Fruit fly (Drosophila melanogaster) whole organism, wandering third instar larva: ENCODE measurements around the gene CG5412.
A peak's percentile ranks its signal among the peaks of the same experiment; 100 is the strongest.

Source experiments
- Abd-B ChIP-seq: fragments of >200 bp; optimal IDR thresholded peaks from 2 replicates; lab custom pipeline; 2017; ENCODE audit warnings: missing biosample characterization, missing genetic modification characterization
- CG32264 ChIP-seq: fragments of 200-800 bp; sonication (Bioruptor generic); optimal IDR thresholded peaks from 2 replicates; lab custom pipeline; 2016; ENCODE audit warnings: missing biosample characterization, missing genetic modification characterization
- CG9705 ChIP-seq: fragments of 200-800 bp; sonication (Bioruptor generic); optimal IDR thresholded peaks from 2 replicates; lab custom pipeline; 2018; ENCODE audit warnings: missing biosample characterization, mild to moderate bottlenecking, missing genetic modification characterization
- CrebA ChIP-seq: fragments of 200-800 bp; sonication (Bioruptor generic); optimal IDR thresholded peaks from 2 replicates; lab custom pipeline; 2016; ENCODE audit warnings: missing biosample characterization, mild to moderate bottlenecking, missing genetic modification characterization, borderline replicate concordance
- Dfd ChIP-seq: fragments of >200 bp; optimal IDR thresholded peaks from 2 replicates; lab custom pipeline; 2017; ENCODE audit warnings: missing biosample characterization, missing genetic modification characterization
- Dif ChIP-seq: fragments of 200-275, 200-300 bp; sonication (Bioruptor generic); optimal IDR thresholded peaks from 2 replicates; lab custom pipeline; 2018; ENCODE audit warnings: missing biosample characterization, missing genetic modification characterization; ENCODE audit not compliant: partially characterized antibody
- GATAd ChIP-seq: sonication (Bioruptor generic); optimal IDR thresholded peaks from 2 replicates; lab custom pipeline; 2016; ENCODE audit warnings: missing biosample characterization, missing genetic modification characterization
- HLH106 ChIP-seq: fragments of 200-800 bp; optimal IDR thresholded peaks from 3 replicates; lab custom pipeline; 2019; ENCODE audit warnings: missing biosample characterization, mild to moderate bottlenecking, missing genetic modification characterization, moderate library complexity
- Hnf4 ChIP-seq: fragments of 200-800 bp; sonication (Bioruptor generic); optimal IDR thresholded peaks from 2 replicates; lab custom pipeline; 2016; ENCODE audit warnings: missing biosample characterization, mild to moderate bottlenecking, missing genetic modification characterization
- Hr78 ChIP-seq: fragments of >200 bp; optimal IDR thresholded peaks from 2 replicates; lab custom pipeline; 2017; ENCODE audit warnings: missing biosample characterization, missing genetic modification characterization
- Hr83 ChIP-seq: fragments of 200-300 bp; sonication (Bioruptor generic); optimal IDR thresholded peaks from 2 replicates; lab custom pipeline; 2016; ENCODE audit warnings: missing biosample characterization, mild to moderate bottlenecking, missing genetic modification characterization, moderate library complexity; ENCODE audit not compliant: poor library complexity, severe bottlenecking
- Jra ChIP-seq: sonication (Bioruptor generic); optimal IDR thresholded peaks from 2 replicates; lab custom pipeline; 2016; ENCODE audit warnings: missing biosample characterization, missing genetic modification characterization
- Mio ChIP-seq: sonication (Bioruptor generic); optimal IDR thresholded peaks from 2 replicates; lab custom pipeline; 2016; ENCODE audit warnings: missing biosample characterization, missing genetic modification characterization
- Myc ChIP-seq: fragments of >200 bp; optimal IDR thresholded peaks from 2 replicates; lab custom pipeline; 2017
- N ChIP-seq: fragments of >200 bp; optimal IDR thresholded peaks from 2 replicates; lab custom pipeline; 2018; ENCODE audit warnings: missing biosample characterization, missing external identifiers, missing genetic modification characterization
- OdsH ChIP-seq: fragments of 200-800 bp; sonication (Bioruptor generic); optimal IDR thresholded peaks from 2 replicates; lab custom pipeline; 2016; ENCODE audit warnings: missing biosample characterization, mild to moderate bottlenecking, missing genetic modification characterization
- Rel ChIP-seq, 2 experiments: fragments of 200-800 bp; sonication (Bioruptor generic) in 1 of 2; optimal IDR thresholded peaks; 2 replicates in 1 of 2; 3 replicates in 1 of 2; lab custom pipeline; 2016 to 2019; ENCODE audit warnings: mild to moderate bottlenecking in 2 of 2, missing biosample characterization in 2 of 2, missing genetic modification characterization in 2 of 2, moderate library complexity in 1 of 2
- Sp1 ChIP-seq: fragments of 200-800 bp; sonication (Bioruptor generic); optimal IDR thresholded peaks from 3 replicates; lab custom pipeline; 2019; ENCODE audit warnings: missing biosample characterization, mild to moderate bottlenecking, missing genetic modification characterization, moderate library complexity
- Vsx2 ChIP-seq: fragments of 200-300, 225-300 bp; sonication (Bioruptor generic); optimal IDR thresholded peaks from 2 replicates; lab custom pipeline; 2018; ENCODE audit warnings: missing biosample characterization, missing genetic modification characterization; ENCODE audit not compliant: partially characterized antibody
- br ChIP-seq: fragments of 200-800 bp; sonication (Bioruptor generic); optimal IDR thresholded peaks from 2 replicates; lab custom pipeline; 2016; ENCODE audit warnings: missing biosample characterization, missing genetic modification characterization
- brk ChIP-seq: fragments of 200-800 bp; sonication (Bioruptor generic); optimal IDR thresholded peaks from 2 replicates; lab custom pipeline; 2016; ENCODE audit warnings: missing biosample characterization, mild to moderate bottlenecking, missing genetic modification characterization
- dl ChIP-seq, 2 experiments: fragments of 175-275, 200-275 bp in 1 of 2; fragments of 200-275 bp in 1 of 2; sonication (Bioruptor generic); optimal IDR thresholded peaks; lab custom pipeline; 2018; ENCODE audit warnings: mild to moderate bottlenecking in 2 of 2, missing biosample characterization in 2 of 2, missing genetic modification characterization in 2 of 2, moderate library complexity in 2 of 2; ENCODE audit not compliant: partially characterized antibody in 2 of 2, insufficient read depth in 1 of 2
- dmrt93B ChIP-seq: fragments of 200-800 bp; sonication (Bioruptor generic); optimal IDR thresholded peaks from 2 replicates; lab custom pipeline; 2018; ENCODE audit warnings: missing biosample characterization, mild to moderate bottlenecking, missing genetic modification characterization
- dsf ChIP-seq: sonication (Bioruptor generic); optimal IDR thresholded peaks from 2 replicates; lab custom pipeline; 2016; ENCODE audit warnings: missing biosample characterization, missing genetic modification characterization, borderline replicate concordance
- ey ChIP-seq: fragments of 200-800 bp; sonication (Bioruptor generic); optimal IDR thresholded peaks from 2 replicates; lab custom pipeline; 2016; ENCODE audit warnings: missing biosample characterization, missing genetic modification characterization
- foxo ChIP-seq, 2 experiments: fragments of 200-800 bp; sonication (Bioruptor generic); optimal IDR thresholded peaks; 2 replicates in 1 of 2; 3 replicates in 1 of 2; lab custom pipeline; 2016 to 2017; ENCODE audit warnings: missing biosample characterization in 2 of 2, missing genetic modification characterization in 2 of 2
- fru ChIP-seq: fragments of 200-800 bp; sonication (Bioruptor generic); optimal IDR thresholded peaks from 3 replicates; lab custom pipeline; 2016; ENCODE audit warnings: missing biosample characterization, mild to moderate bottlenecking, missing genetic modification characterization
- h ChIP-seq: fragments of 200-800 bp; sonication (Bioruptor generic); optimal IDR thresholded peaks from 3 replicates; lab custom pipeline; 2016; ENCODE audit warnings: missing biosample characterization, mild to moderate bottlenecking, missing genetic modification characterization
- jim ChIP-seq: fragments of 175-275, 200-325 bp; sonication (Bioruptor generic); optimal IDR thresholded peaks from 2 replicates; lab custom pipeline; 2016; ENCODE audit warnings: missing biosample characterization, mild to moderate bottlenecking, missing genetic modification characterization
- lola ChIP-seq: fragments of >200 bp; optimal IDR thresholded peaks from 2 replicates; lab custom pipeline; 2017; ENCODE audit warnings: missing biosample characterization, missing genetic modification characterization
- pan ChIP-seq: fragments of >200 bp; optimal IDR thresholded peaks from 2 replicates; lab custom pipeline; 2017
- psq ChIP-seq: fragments of 200-800 bp; sonication (Bioruptor generic); optimal IDR thresholded peaks from 3 replicates; lab custom pipeline; 2017; ENCODE audit warnings: missing biosample characterization, mild to moderate bottlenecking, missing genetic modification characterization, moderate library complexity
- rgr ChIP-seq: fragments of 200-800 bp; sonication (Bioruptor generic); optimal IDR thresholded peaks from 3 replicates; lab custom pipeline; 2016; ENCODE audit warnings: missing biosample characterization, mild to moderate bottlenecking, missing genetic modification characterization
- sage ChIP-seq: fragments of 200-800 bp; sonication (Bioruptor generic); optimal IDR thresholded peaks from 2 replicates; lab custom pipeline; 2016; ENCODE audit warnings: missing biosample characterization, mild to moderate bottlenecking, missing genetic modification characterization
- sv ChIP-seq: fragments of 200-800 bp; sonication (Bioruptor generic); optimal IDR thresholded peaks from 3 replicates; lab custom pipeline; 2016; ENCODE audit warnings: missing biosample characterization, missing genetic modification characterization
- tai ChIP-seq: sonication (Bioruptor generic); optimal IDR thresholded peaks from 2 replicates; lab custom pipeline; 2016; ENCODE audit warnings: missing biosample characterization, missing genetic modification characterization
- usp ChIP-seq: fragments of >200 bp; optimal IDR thresholded peaks from 2 replicates; lab custom pipeline; 2017; ENCODE audit warnings: missing biosample characterization, missing genetic modification characterization
- woc ChIP-seq: sonication (Bioruptor generic); optimal IDR thresholded peaks from 2 replicates; lab custom pipeline; 2016; ENCODE audit warnings: missing biosample characterization, mild to moderate bottlenecking, missing genetic modification characterization

The CG5412 gene

DNA sequence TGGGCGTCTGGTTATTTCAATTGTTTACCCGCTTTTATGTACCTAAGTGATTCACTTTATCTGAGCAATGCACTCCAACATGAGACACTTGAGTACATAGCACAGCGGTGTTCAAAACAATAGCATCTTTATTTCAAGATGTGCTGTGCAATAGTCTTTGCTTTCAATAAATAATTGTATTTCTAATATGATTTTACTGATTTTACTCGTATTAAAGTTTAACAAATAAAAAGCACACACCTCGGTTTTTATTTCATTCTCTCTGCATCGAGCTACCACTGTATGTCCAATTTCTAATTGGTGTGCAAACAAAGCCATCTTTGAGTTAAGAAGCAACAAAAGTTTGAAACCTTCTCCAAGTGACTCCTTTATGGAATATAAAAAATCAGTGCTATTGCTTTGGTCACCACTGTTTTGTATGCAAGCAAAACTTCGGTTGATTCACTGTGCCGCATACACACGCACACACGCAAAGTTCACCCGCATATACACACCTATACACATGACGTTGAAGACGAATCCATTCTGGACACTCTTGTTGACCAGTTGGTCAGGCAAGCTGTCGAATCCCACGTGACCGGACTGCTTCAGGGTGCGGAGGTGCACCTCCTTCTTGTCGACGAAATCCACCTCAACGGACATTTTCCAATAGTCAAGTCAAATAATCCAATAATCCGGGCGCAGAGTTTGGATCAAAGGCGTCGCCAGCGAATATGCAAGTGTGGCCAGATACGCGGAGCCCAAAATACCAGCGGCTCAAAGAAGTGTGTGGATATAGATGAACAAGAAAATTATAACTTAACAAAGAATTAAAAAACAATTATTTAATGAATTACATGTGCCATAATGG, 11.0 kb downstream of the CG5412 start, which contains the start of gene Septin2 (continued):
- TF ChIP-seq sv (GFP tag; lab: Kevin White, UChicago) (no peak), pan (lab: Kevin White, UChicago) (no peak), Hr78 (GFP tag; lab: Kevin White, UChicago) (no peak)

dm6 chr3R:20588480-20588785, 11.6 kb downstream of the CG5412 start, which contains the start of gene Srp72:
Gene Srp72, plus strand, starts transcription at chr3R:20588711.
- no peak for TF ChIP-seq CrebA (GFP tag; lab: Kevin White, UChicago)
- TF ChIP-seq dsf (GFP tag; lab: Kevin White, UChicago): peak; percentile 45
- TF ChIP-seq psq (GFP tag; lab: Kevin White, UChicago): peak; percentile 6
- no peak for TF ChIP-seq Hr78 (GFP tag; lab: Kevin White, UChicago)
- peak; percentile 45 for TF ChIP-seq Sp1 (GFP tag; lab: Kevin White, UChicago)
- peak; percentile 59 for TF ChIP-seq sage (GFP tag; lab: Kevin White, UChicago)
- no peak for TF ChIP-seq dl (GFP tag; optimal IDR thresholded peaks at IDR 0.05; lab: Kevin White, UChicago; ENCODE audit: insufficient read depth in 1 of 2, partially characterized antibody in 2 of 2)
- TF ChIP-seq Jra: no peak
- TF ChIP-seq h (GFP tag; lab: Kevin White, UChicago): peak; percentile 50
- peak; percentile 50 for TF ChIP-seq HLH106 (tag; lab: Kevin White, UChicago)
- TF ChIP-seq woc (GFP tag; lab: Kevin White, UChicago): no peak
- TF ChIP-seq Dif: no peak
- peak; percentile 17 for TF ChIP-seq OdsH (GFP tag; lab: Kevin White, UChicago)
- no peak for TF ChIP-seq brk
- TF ChIP-seq Hr83 (GFP tag; lab: Kevin White, UChicago): peak; percentile 35
- TF ChIP-seq Abd-B (GFP tag; lab: Kevin White, UChicago): no peak
- TF ChIP-seq Rel (GFP tag; optimal IDR thresholded peaks at IDR 0.05; lab: Kevin White, UChicago): no peak
- TF ChIP-seq Rel (tag; optimal IDR thresholded peaks at IDR 0.05; lab: Kevin White, UChicago): no peak
- peak; percentile 44 for TF ChIP-seq rgr (GFP tag; lab: Kevin White, UChicago)
- TF ChIP-seq fru: peak; percentile 40
- TF ChIP-seq Vsx2 (GFP tag; lab: Kevin White, UChicago): no peak
- no peak for TF ChIP-seq pan (lab: Kevin White, UChicago)
- TF ChIP-seq N (GFP tag; lab: Kevin White, UChicago): no peak
- TF ChIP-seq CG32264 (GFP tag; lab: Kevin White, UChicago): no peak
- TF ChIP-seq tai: no peak
- no peak for TF ChIP-seq jim (GFP tag; lab: Kevin White, UChicago)
- peak; percentile 26 for TF ChIP-seq GATAd (GFP tag; lab: Kevin White, UChicago)
- TF ChIP-seq CG9705 (GFP tag; lab: Kevin White, UChicago): peak; percentile 47
- TF ChIP-seq usp (GFP tag; lab: Kevin White, UChicago): no peak
- peak; percentile 12 for TF ChIP-seq ey (GFP tag; lab: Kevin White, UChicago)
- TF ChIP-seq Mio (GFP tag; lab: Kevin White, UChicago): no peak
- no peak for TF ChIP-seq Dfd (GFP tag; lab: Kevin White, UChicago)
- no peak for TF ChIP-seq dmrt93B (GFP tag; lab: Kevin White, UChicago)
- no peak for TF ChIP-seq Myc (lab: Kevin White, UChicago)
- peak; percentile 48 for TF ChIP-seq sv (GFP tag; lab: Kevin White, UChicago)
- TF ChIP-seq br (GFP tag; lab: Kevin White, UChicago): peak; percentile 25
- TF ChIP-seq lola: no peak
- peak; percentile 39 for TF ChIP-seq Hnf4 (GFP tag; lab: Kevin White, UChicago)
- peak in 1 of 2 experiments; percentile 58 for TF ChIP-seq foxo (GFP tag; optimal IDR thresholded peaks at IDR 0.05; lab: Kevin White, UChicago)
